Worm (Caenorhabditis elegans) whole organism, young adult: ENCODE data around the gene C44B11.6.

Source experiments
- Y67H2A.10 ChIP-seq: fragments of 200-800 bp; sonication (Bioruptor generic); conservative IDR thresholded peaks from 2 replicates; pipeline ENCODE4 v1.3.6; 2022; ENCODE audit warnings: missing genetic modification reagents, missing genetic modification characterization, missing compliant biosample characterization
- ama-1 ChIP-seq, 3 experiments: fragments of 150-350 bp in 1 of 3; sonication (generic microtip) in 2 of 3; optimal IDR thresholded peaks; 2 replicates each; lab custom pipeline; 2014 to 2018; ENCODE audit warnings: missing biosample characterization in 2 of 3, missing genetic modification characterization in 2 of 3, missing genetic modification reagents in 2 of 3
- xnd-1 ChIP-seq: sonication (generic microtip); optimal IDR thresholded peaks from 2 replicates; lab custom pipeline; 2016; ENCODE audit warnings: missing genotype, missing genetic modification reagents, missing genetic modification characterization, missing compliant biosample characterization

- TF ChIP-seq ama-1 (optimal IDR thresholded peaks at IDR 0.05; lab: Kevin White, UChicago) (no peak), ama-1 (GFP tag; optimal IDR thresholded peaks at IDR 0.05; lab: Kevin White, UChicago) (no peak), Y67H2A.10 (GFP tag; lab: Robert Waterston, UW) (no peak), xnd-1 (no peak)
These were observed 30.4 kb downstream of the C44B11.6 start, which contains the start of gene lmtr-5 for ce11 chrIII:3183377-3183776.
